Worm (Caenorhabditis elegans): Measurements from ENCODE around the gene C30B5.6.
A peak's percentile ranks its signal among the peaks of the same experiment; 100 is the strongest.

Gene C30B5.6

ce11 chrII:6192484-6192883 is 30.0 kb downstream of the C30B5.6 start, which contains the start of gene cpb-2:
Gene cpb-2 (plus strand): TSS chrII:6192784.
- TF ChIP-seq lin-35 (GFP tag; optimal IDR thresholded peaks at IDR 0.05) = no peak
- TF ChIP-seq pag-3 (tag; optimal IDR thresholded peaks at IDR 0.05; ENCODE audit: borderline replicate concordance, insufficient read depth) = no peak
- TF ChIP-seq fkh-8 (tag; optimal IDR thresholded peaks at IDR 0.05) = no peak
- TF ChIP-seq hpl-2 (GFP tag; optimal IDR thresholded peaks at IDR 0.05) = no peak
- no peak for TF ChIP-seq nhr-76 (tag; optimal IDR thresholded peaks at IDR 0.05)
- no peak for TF ChIP-seq egl-27 (tag; optimal IDR thresholded peaks at IDR 0.05)
- TF ChIP-seq snpc-4 (tag; optimal IDR thresholded peaks at IDR 0.05) = no peak
- TF ChIP-seq mab-9 (GFP tag; IDR thresholded peaks at IDR 0.05) = no peak
- TF ChIP-seq elt-3 (tag; optimal IDR thresholded peaks at IDR 0.05) = no peak
- no peak for TF ChIP-seq ceh-63 (GFP tag; optimal IDR thresholded peaks at IDR 0.05)
- TF ChIP-seq pax-3 (tag; optimal IDR thresholded peaks at IDR 0.05) = no peak
- TF ChIP-seq unc-62 (GFP tag; optimal IDR thresholded peaks at IDR 0.05) = no peak
- no peak for TF ChIP-seq jun-1 (tag; optimal IDR thresholded peaks at IDR 0.05)
- TF ChIP-seq dsc-1 (tag; optimal IDR thresholded peaks at IDR 0.05) = no peak
- no peak for TF ChIP-seq lin-14 (GFP tag; optimal IDR thresholded peaks at IDR 0.05)

DNA sequence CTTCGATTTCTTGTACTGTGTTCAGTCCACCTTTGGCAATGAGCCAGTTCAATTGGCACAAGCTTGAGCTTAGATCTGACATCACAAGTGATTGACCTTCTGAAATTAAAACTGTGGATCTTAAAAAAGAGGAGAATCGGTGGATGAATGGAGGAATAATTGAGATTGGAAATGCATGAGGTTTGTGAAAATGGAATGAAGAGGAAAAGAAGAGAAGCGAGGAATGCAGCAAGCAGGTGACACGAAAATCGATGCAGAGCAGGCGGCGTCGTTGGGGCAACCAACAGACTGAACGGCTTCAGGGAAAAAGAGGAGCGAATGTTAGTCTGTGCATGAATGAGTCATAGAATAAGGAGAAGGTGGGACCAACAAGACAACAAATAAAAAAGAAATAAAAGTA is 31.2 kb downstream of the C30B5.6 start, which contains the start of gene fkh-8:
fkh-8 (minus strand) TSS at position 101 of the 400 bp plus-strand sequence.
- no peak for TF ChIP-seq unc-30 (tag; optimal IDR thresholded peaks at IDR 0.05)
- TF ChIP-seq lin-14 (GFP tag; optimal IDR thresholded peaks at IDR 0.05) = peak; percentile 4
- no peak for TF ChIP-seq efl-1 (optimal IDR thresholded peaks at IDR 0.05)
- TF ChIP-seq efl-1 (GFP tag; optimal IDR thresholded peaks at IDR 0.05 in 1 of 2) = peak in 1 of 2 experiments; percentile 36

- TF ChIP-seq nhr-11 (tag; optimal IDR thresholded peaks at IDR 0.05) = no peak
- no peak for TF ChIP-seq ceh-63 (GFP tag; optimal IDR thresholded peaks at IDR 0.05)
- TF ChIP-seq hlh-17 (GFP tag; optimal IDR thresholded peaks at IDR 0.05; ENCODE audit: borderline replicate concordance) = no peak
- no peak for TF ChIP-seq F16B12.6 (tag; optimal IDR thresholded peaks at IDR 0.05)
- TF ChIP-seq fkh-8 (tag; optimal IDR thresholded peaks at IDR 0.05) = no peak
- no peak for TF ChIP-seq tlp-1 (tag; optimal IDR thresholded peaks at IDR 0.05)
- TF ChIP-seq grh-1 (GFP tag; IDR thresholded peaks at IDR 0.05) = no peak
- TF ChIP-seq nhr-47 (tag; optimal IDR thresholded peaks at IDR 0.05) = peak; percentile 17
- peak; percentile 1 for TF ChIP-seq nhr-71 (tag; optimal IDR thresholded peaks at IDR 0.05)
Measured at ce11 chrII:6190770-6191169, 31.7 kb downstream of the C30B5.6 start.

ce11 chrII:6181337-6181736 is 41.1 kb downstream of the C30B5.6 start:
- TF ChIP-seq blmp-1 (tag; optimal IDR thresholded peaks at IDR 0.05) = peak; percentile 45
- TF ChIP-seq lin-13 (GFP tag; optimal IDR thresholded peaks at IDR 0.05) = no peak
- TF ChIP-seq rnt-1 (tag; optimal IDR thresholded peaks at IDR 0.05) = peak; percentile 41
- TF ChIP-seq lin-14 (GFP tag; optimal IDR thresholded peaks at IDR 0.05) = peak; percentile 70
- TF ChIP-seq nhr-71 (tag; optimal IDR thresholded peaks at IDR 0.05) = peak; percentile 48
- TF ChIP-seq nhr-84 (tag; optimal IDR thresholded peaks at IDR 0.05) = no peak
- no peak for TF ChIP-seq ceh-88 (GFP tag; IDR thresholded peaks at IDR 0.05)
- TF ChIP-seq snu-23 (GFP tag; optimal IDR thresholded peaks at IDR 0.05) = peak; percentile 20
- TF ChIP-seq unc-130 (tag; optimal IDR thresholded peaks at IDR 0.05) = peak; percentile 54
- TF ChIP-seq pag-3 (tag; optimal IDR thresholded peaks at IDR 0.05; ENCODE audit: borderline replicate concordance, insufficient read depth) = no peak
- no peak for TF ChIP-seq ztf-4 (tag; optimal IDR thresholded peaks at IDR 0.05)
- peak; percentile 4 to 35 for TF ChIP-seq lsy-2 (tag; optimal IDR thresholded peaks at IDR 0.05)

DNA sequence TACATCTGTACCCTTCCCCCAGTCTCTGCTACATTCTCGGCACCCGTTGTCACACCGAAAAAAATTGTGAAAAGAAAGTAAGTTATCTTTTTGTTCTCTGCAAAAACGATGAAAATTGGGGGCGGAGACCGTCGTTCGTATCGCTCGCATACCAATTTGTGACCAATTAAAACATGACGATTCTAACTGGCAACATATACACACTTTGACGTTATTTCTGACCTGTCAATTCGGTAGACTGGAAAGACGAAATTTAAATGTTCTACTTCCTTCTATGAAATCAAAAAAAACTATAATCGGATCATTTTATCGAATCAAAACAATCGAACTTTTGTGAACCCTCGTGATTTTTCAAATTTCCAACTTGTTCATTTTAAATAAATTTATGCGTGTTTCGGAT is 41.9 kb downstream of the C30B5.6 start:
- TF ChIP-seq ets-5 (GFP tag; IDR thresholded peaks at IDR 0.05) (no peak), nhr-71 (tag; optimal IDR thresholded peaks at IDR 0.05) (no peak), blmp-1 (tag; optimal IDR thresholded peaks at IDR 0.05) (no peak), mdl-1 (tag; optimal IDR thresholded peaks at IDR 0.05) (no peak), lin-35 (GFP tag; optimal IDR thresholded peaks at IDR 0.05) (no peak), hpl-2 (GFP tag; optimal IDR thresholded peaks at IDR 0.05) (no peak), vab-15 (tag; optimal IDR thresholded peaks at IDR 0.05) (no peak), fkh-4 (tag; optimal IDR thresholded peaks at IDR 0.05; ENCODE audit: borderline replicate concordance) (no peak), egl-27 (tag; optimal IDR thresholded peaks at IDR 0.05) (no peak), swsn-7 (tag; optimal IDR thresholded peaks at IDR 0.05) (no peak)
